Fruit fly (Drosophila melanogaster) whole organism: ENCODE measurements around the gene Teh1.

ENCODE experiments used
- CG8478 ChIP-seq: fragments of >200 bp; optimal IDR thresholded peaks from 2 replicates; lab custom pipeline; 2018; ENCODE audit warnings: inconsistent platforms
- Dll ChIP-seq: fragments of >200 bp; optimal IDR thresholded peaks from 2 replicates; lab custom pipeline; 2017
- EcR ChIP-seq, 2 experiments: fragments of >200 bp; optimal IDR thresholded peaks; 2 replicates each; lab custom pipeline; 2017; ENCODE audit warnings: missing biosample characterization in 2 of 2, missing genetic modification characterization in 2 of 2, missing genetic modification reagents in 2 of 2
- pan ChIP-seq: fragments of >200 bp; optimal IDR thresholded peaks from 2 replicates; lab custom pipeline; 2017
- psq ChIP-seq: fragments of >200 bp; optimal IDR thresholded peaks from 2 replicates; lab custom pipeline; 2017
- usp ChIP-seq: fragments of >200 bp; optimal IDR thresholded peaks from 2 replicates; lab custom pipeline; 2017; ENCODE audit warnings: missing biosample characterization, missing genetic modification characterization, mixed read lengths

- TF ChIP-seq pan (lab: Kevin White, UChicago) (no peak), psq (lab: Kevin White, UChicago) (no peak), usp (GFP tag; lab: Kevin White, UChicago) (no peak), CG8478 (lab: Kevin White, UChicago) (no peak), EcR (GFP tag; optimal IDR thresholded peaks at IDR 0.05; lab: Kevin White, UChicago) (no peak), Dll (lab: Kevin White, UChicago) (no peak)
These were observed 5.8 kb upstream of the Teh1 start for dm6 chr3R:9873753-9874117.
